6 fruit fly cellular contexts compared by ENCODE assay signal in genomic region chrX:7734131-7734930, dm6.
TF ChIP-seq lines count a peak whose summit lies in the region.

Gene Pdp (minus strand): TSS chrX:7734651.
Gene Rab39 (plus strand): TSS chrX:7734923.

- TF ChIP-seq CTCF in whole organism, embryonic (GFP tag; optimal IDR thresholded peaks at IDR 0.05; lab: Kevin White, UChicago): no peak

TF ChIP-seq in Kc167, 6 proteins besides CTCF, POLR2A, EP300 and RAD21:
- TF ChIP-seq Sin3A (optimal IDR thresholded peaks at IDR 0.05; lab: Kevin White, UChicago) (no peak), psq (optimal IDR thresholded peaks at IDR 0.05; lab: Kevin White, UChicago) (peak; percentile 10)

TF ChIP-seq in whole organism, adult, 20 proteins besides CTCF, POLR2A, EP300 and RAD21 (continues in another document):
- TF ChIP-seq CG7045 (GFP tag; optimal IDR thresholded peaks at IDR 0.05; lab: Kevin White, UChicago) (peak; percentile 56), pad (GFP tag; optimal IDR thresholded peaks at IDR 0.05; lab: Kevin White, UChicago) (peak; percentile 69), CG33017 (tag; optimal IDR thresholded peaks at IDR 0.05; lab: Kevin White, UChicago) (peak; percentile 62), tj (GFP tag; optimal IDR thresholded peaks at IDR 0.05; lab: Kevin White, UChicago) (peak; percentile 63), Hr96 (GFP tag; optimal IDR thresholded peaks at IDR 0.05; lab: Kevin White, UChicago) (no peak), ovo (GFP tag; optimal IDR thresholded peaks at IDR 0.05; lab: Kevin White, UChicago) (peak; percentile 77), CG12768 (GFP tag; optimal IDR thresholded peaks at IDR 0.05; lab: Kevin White, UChicago) (peak; percentile 65), CG1620 (GFP tag; optimal IDR thresholded peaks at IDR 0.05; lab: Kevin White, UChicago) (peak; percentile 89), cnc (optimal IDR thresholded peaks at IDR 0.05; lab: Kevin White, UChicago) (no peak), bab1 (GFP tag; optimal IDR thresholded peaks at IDR 0.05; lab: Kevin White, UChicago) (peak; percentile 86), kay (GFP tag; lab: Kevin White, UChicago; ENCODE audit: borderline replicate concordance) (no peak), Mnt (GFP tag; optimal IDR thresholded peaks at IDR 0.05; lab: Kevin White, UChicago) (peak; percentile 82), CG5204 (GFP tag; optimal IDR thresholded peaks at IDR 0.05; lab: Kevin White, UChicago) (peak; percentile 77), CG14711 (tag; optimal IDR thresholded peaks at IDR 0.05; lab: Kevin White, UChicago) (peak; percentile 79), Clk (GFP tag; optimal IDR thresholded peaks at IDR 0.05; lab: Kevin White, UChicago) (peak; percentile 20), CG7101 (tag; optimal IDR thresholded peaks at IDR 0.05; lab: Kevin White, UChicago) (peak; percentile 87), toe (GFP tag; optimal IDR thresholded peaks at IDR 0.05; lab: Kevin White, UChicago) (peak; percentile 83), CG11617 (GFP tag; optimal IDR thresholded peaks at IDR 0.05; lab: Kevin White, UChicago) (peak; percentile 85)

TF ChIP-seq in whole organism, embryonic, 481 proteins besides CTCF, POLR2A, EP300 and RAD21 (continues in another document):
- TF ChIP-seq C15 (GFP tag; IDR thresholded peaks at IDR 0.05; lab: Robert Waterston, UW): 0 out of 3 replicates have a peak, but pooled peaks have one; percentile 57
- TF ChIP-seq Sox100B (GFP tag; optimal IDR thresholded peaks at IDR 0.05; lab: Kevin White, UChicago): peak; percentile 68
- peak; percentile 26 for TF ChIP-seq Dp (GFP tag; optimal IDR thresholded peaks at IDR 0.05; lab: Kevin White, UChicago)
- no peak for TF ChIP-seq CG11398 (GFP tag; optimal IDR thresholded peaks at IDR 0.05; lab: Kevin White, UChicago)
- TF ChIP-seq Elba2 (GFP tag; optimal IDR thresholded peaks at IDR 0.05; lab: Kevin White, UChicago): peak; percentile 13
- peak; percentile 78 for TF ChIP-seq zfh2 (GFP tag; optimal IDR thresholded peaks at IDR 0.05; lab: Kevin White, UChicago)
- TF ChIP-seq Bgb (GFP tag; IDR thresholded peaks at IDR 0.05; lab: Robert Waterston, UW; ENCODE audit: partially characterized antibody): peak; percentile 89
- TF ChIP-seq ara (GFP tag; IDR thresholded peaks at IDR 0.05; lab: Robert Waterston, UW): no peak; the same call in none of the 2 replicates
- 0 out of 2 replicates have a peak, but pooled peaks have one; percentile 19 for TF ChIP-seq aop (GFP tag; IDR thresholded peaks at IDR 0.05; lab: Robert Waterston, UW)
- peak; percentile 44 for TF ChIP-seq shn (GFP tag; optimal IDR thresholded peaks at IDR 0.05; lab: Kevin White, UChicago)
- TF ChIP-seq chif (GFP tag; optimal IDR thresholded peaks at IDR 0.05; lab: Kevin White, UChicago): peak; percentile 63 to 66
- TF ChIP-seq row (GFP tag; IDR thresholded peaks at IDR 0.05; lab: Robert Waterston, UW): peak; percentile 96
- peak; percentile 59 for TF ChIP-seq CG1647 (GFP tag; optimal IDR thresholded peaks at IDR 0.05; lab: Kevin White, UChicago)
- no peak for TF ChIP-seq CG4360 (GFP tag; IDR thresholded peaks at IDR 0.05; lab: Robert Waterston, UW)
- no peak for TF ChIP-seq CG15073 (GFP tag; optimal IDR thresholded peaks at IDR 0.05; lab: Kevin White, UChicago)
- TF ChIP-seq CG14667 (GFP tag; IDR thresholded peaks at IDR 0.05; lab: Robert Waterston, UW): peak; percentile 67
- peak; percentile 94 for TF ChIP-seq vnd (GFP tag; IDR thresholded peaks at IDR 0.05; lab: Robert Waterston, UW; ENCODE audit: partially characterized antibody)

TF ChIP-seq in whole organism, prepupa, 60 proteins besides CTCF, POLR2A, EP300 and RAD21 (continues in another document):
- TF ChIP-seq CG1621 (tag; optimal IDR thresholded peaks at IDR 0.05; lab: Kevin White, UChicago): peak; percentile 72
- TF ChIP-seq pdm3 (GFP tag; optimal IDR thresholded peaks at IDR 0.05; lab: Kevin White, UChicago): peak; percentile 73
- TF ChIP-seq CG8119 (GFP tag; IDR thresholded peaks at IDR 0.05; lab: Robert Waterston, UW): no peak; the same call in 2 of the 3 replicates
- TF ChIP-seq Hr4 (GFP tag; optimal IDR thresholded peaks at IDR 0.05; lab: Kevin White, UChicago): peak; percentile 77
- peak; percentile 54 for TF ChIP-seq Ets96B (tag; optimal IDR thresholded peaks at IDR 0.05; lab: Kevin White, UChicago)
- TF ChIP-seq Sox14 (GFP tag; optimal IDR thresholded peaks at IDR 0.05; lab: Kevin White, UChicago): peak; percentile 64
- peak; percentile 17 for TF ChIP-seq fd59A (GFP tag; optimal IDR thresholded peaks at IDR 0.05; lab: Kevin White, UChicago)
- TF ChIP-seq svp (GFP tag; lab: Kevin White, UChicago): peak; percentile 81
- TF ChIP-seq net (GFP tag; optimal IDR thresholded peaks at IDR 0.05; lab: Kevin White, UChicago): peak; percentile 31
- TF ChIP-seq dsx (GFP tag; optimal IDR thresholded peaks at IDR 0.05; lab: Kevin White, UChicago; ENCODE audit: poor library complexity, severe bottlenecking): peak; percentile 55
- peak in 1 of 2 experiments; percentile 27 for TF ChIP-seq ss (GFP tag; optimal IDR thresholded peaks at IDR 0.05; lab: Kevin White, UChicago)
- TF ChIP-seq Eip78C (GFP tag; lab: Kevin White, UChicago): peak; percentile 90
- TF ChIP-seq CG6792 (GFP tag; optimal IDR thresholded peaks at IDR 0.05; lab: Kevin White, UChicago): peak; percentile 67
- TF ChIP-seq Gug (GFP tag; IDR thresholded peaks at IDR 0.05; lab: Robert Waterston, UW): peak; percentile 42; the same call in 1 of the 2 replicates
- peak; percentile 76 for TF ChIP-seq CG3032 (tag; optimal IDR thresholded peaks at IDR 0.05; lab: Kevin White, UChicago)
- TF ChIP-seq acj6 (GFP tag; optimal IDR thresholded peaks at IDR 0.05; lab: Kevin White, UChicago): peak; percentile 75
- TF ChIP-seq CG7368 (GFP tag; optimal IDR thresholded peaks at IDR 0.05; lab: Kevin White, UChicago): peak; percentile 53
- TF ChIP-seq Eip93F (GFP tag; optimal IDR thresholded peaks at IDR 0.05; lab: Kevin White, UChicago): no peak

TF ChIP-seq in whole organism, pupa, 21 proteins besides CTCF, POLR2A, EP300 and RAD21 (continues in another document):
- TF ChIP-seq rn (GFP tag; IDR thresholded peaks at IDR 0.05; lab: Robert Waterston, UW) (peak; percentile 25; the same call in 1 of the 2 replicates), CG8301 (tag; optimal IDR thresholded peaks at IDR 0.05; lab: Kevin White, UChicago) (peak; percentile 45), CG14655 (GFP tag; optimal IDR thresholded peaks at IDR 0.05; lab: Kevin White, UChicago) (no peak), fd96Ca (GFP tag; IDR thresholded peaks at IDR 0.05; lab: Robert Waterston, UW) (peak; percentile 81), CG17806 (tag; optimal IDR thresholded peaks at IDR 0.05; lab: Kevin White, UChicago) (peak; percentile 33), gl (tag; optimal IDR thresholded peaks at IDR 0.05; lab: Kevin White, UChicago) (no peak), CG13204 (GFP tag; optimal IDR thresholded peaks at IDR 0.05; lab: Kevin White, UChicago) (no peak), EcR (GFP tag; optimal IDR thresholded peaks at IDR 0.05; lab: Kevin White, UChicago) (no peak), CG9948 (tag; optimal IDR thresholded peaks at IDR 0.05; lab: Kevin White, UChicago) (peak; percentile 57), Snoo (tag; optimal IDR thresholded peaks at IDR 0.05; lab: Kevin White, UChicago) (peak; percentile 70), CG34367 (tag; optimal IDR thresholded peaks at IDR 0.05; lab: Kevin White, UChicago) (peak; percentile 56), CG12605 (GFP tag; IDR thresholded peaks at IDR 0.05; lab: Robert Waterston, UW) (no peak), CG32121 (GFP tag; IDR thresholded peaks at IDR 0.05; lab: Robert Waterston, UW) (peak; percentile 69; the same call in 1 of the 2 replicates), D1 (tag; optimal IDR thresholded peaks at IDR 0.05; lab: Kevin White, UChicago) (no peak), CG8159 (tag; optimal IDR thresholded peaks at IDR 0.05; lab: Kevin White, UChicago) (peak; percentile 67), Pif1A (GFP tag; optimal IDR thresholded peaks at IDR 0.05; lab: Kevin White, UChicago) (peak; percentile 70), Pif1B (GFP tag; optimal IDR thresholded peaks at IDR 0.05; lab: Kevin White, UChicago) (peak; percentile 43), CG15710 (tag; optimal IDR thresholded peaks at IDR 0.05; lab: Kevin White, UChicago) (peak; percentile 76), CG4496 (GFP tag; IDR thresholded peaks at IDR 0.05; lab: Robert Waterston, UW) (peak; percentile 67; the same call in 1 of the 3 replicates), Ets98B (GFP tag; IDR thresholded peaks at IDR 0.05; lab: Robert Waterston, UW) (peak; percentile 68)

TF ChIP-seq in whole organism, wandering third instar larva, 38 proteins besides CTCF, POLR2A, EP300 and RAD21 (continues in another document):
- TF ChIP-seq usp (GFP tag; optimal IDR thresholded peaks at IDR 0.05; lab: Kevin White, UChicago) (no peak), HLH106 (tag; optimal IDR thresholded peaks at IDR 0.05; lab: Kevin White, UChicago) (peak; percentile 85), h (GFP tag; optimal IDR thresholded peaks at IDR 0.05; lab: Kevin White, UChicago) (peak; percentile 76), dsf (GFP tag; optimal IDR thresholded peaks at IDR 0.05; lab: Kevin White, UChicago; ENCODE audit: borderline replicate concordance) (peak; percentile 31), fru (GFP tag; optimal IDR thresholded peaks at IDR 0.05; lab: Kevin White, UChicago) (peak; percentile 74), Hr78 (GFP tag; optimal IDR thresholded peaks at IDR 0.05; lab: Kevin White, UChicago) (no peak), ey (GFP tag; optimal IDR thresholded peaks at IDR 0.05; lab: Kevin White, UChicago) (peak; percentile 62), br (GFP tag; optimal IDR thresholded peaks at IDR 0.05; lab: Kevin White, UChicago) (peak; percentile 69), Jra (GFP tag; optimal IDR thresholded peaks at IDR 0.05; lab: Kevin White, UChicago) (peak; percentile 56), Sp1 (GFP tag; optimal IDR thresholded peaks at IDR 0.05; lab: Kevin White, UChicago) (peak; percentile 72), CG32264 (GFP tag; optimal IDR thresholded peaks at IDR 0.05; lab: Kevin White, UChicago) (no peak), Hr83 (GFP tag; optimal IDR thresholded peaks at IDR 0.05; lab: Kevin White, UChicago; ENCODE audit: poor library complexity, severe bottlenecking) (peak; percentile 28), dmrt93B (GFP tag; optimal IDR thresholded peaks at IDR 0.05; lab: Kevin White, UChicago) (peak; percentile 77), sv (GFP tag; optimal IDR thresholded peaks at IDR 0.05; lab: Kevin White, UChicago) (peak; percentile 67), GATAd (GFP tag; optimal IDR thresholded peaks at IDR 0.05; lab: Kevin White, UChicago) (peak; percentile 10), woc (GFP tag; optimal IDR thresholded peaks at IDR 0.05; lab: Kevin White, UChicago) (peak; percentile 84), tai (GFP tag; optimal IDR thresholded peaks at IDR 0.05; lab: Kevin White, UChicago) (no peak), foxo (GFP tag; optimal IDR thresholded peaks at IDR 0.05; lab: Kevin White, UChicago) (peak in 1 of 2 experiments; percentile 81), Rel (GFP tag; optimal IDR thresholded peaks at IDR 0.05; lab: Kevin White, UChicago) (no peak), Rel (tag; optimal IDR thresholded peaks at IDR 0.05; lab: Kevin White, UChicago) (peak; percentile 44), sage (GFP tag; optimal IDR thresholded peaks at IDR 0.05; lab: Kevin White, UChicago) (peak; percentile 46), dl (GFP tag; optimal IDR thresholded peaks at IDR 0.05; lab: Kevin White, UChicago; ENCODE audit: insufficient read depth in 1 of 2, partially characterized antibody in 2 of 2) (no peak)
